Fruit fly (Drosophila melanogaster) whole organism, pupa: ENCODE results near the gene CG14968.

Source experiments
- CG32121 ChIP-seq: fragments of 200-800 bp; sonication (Bioruptor generic); IDR thresholded peaks from 2 replicates; pipeline ENCODE4 v1.3.6; 2022; ENCODE audit warnings: missing biosample characterization, missing genetic modification characterization
- CG34367 ChIP-seq: fragments of 200-800 bp; sonication (Bioruptor generic); optimal IDR thresholded peaks from 2 replicates; lab custom pipeline; 2018; ENCODE audit warnings: missing biosample characterization, mild to moderate bottlenecking, missing genetic modification characterization
- D1 ChIP-seq: fragments of 200-800 bp; sonication (Bioruptor generic); optimal IDR thresholded peaks from 2 replicates; lab custom pipeline; 2018; ENCODE audit warnings: missing biosample characterization, mild to moderate bottlenecking, missing genetic modification characterization, moderate library complexity
- EcR ChIP-seq: fragments of 200-800 bp; sonication (Bioruptor generic); optimal IDR thresholded peaks from 3 replicates; lab custom pipeline; 2019; ENCODE audit warnings: missing biosample characterization, missing genetic modification characterization, mild to moderate bottlenecking, moderate library complexity, missing genetic modification reagents
- Pif1A ChIP-seq: fragments of 200-800 bp; sonication (Bioruptor generic); optimal IDR thresholded peaks from 3 replicates; lab custom pipeline; 2016; ENCODE audit warnings: missing biosample characterization, missing genetic modification characterization
- gl ChIP-seq: fragments of 200-800 bp; sonication (Bioruptor generic); optimal IDR thresholded peaks from 2 replicates; lab custom pipeline; 2018; ENCODE audit warnings: missing biosample characterization, mild to moderate bottlenecking, missing genetic modification characterization
- rn ChIP-seq: fragments of 200-800 bp; sonication (Bioruptor generic); IDR thresholded peaks from 2 replicates; pipeline ENCODE4 v1.3.6; 2022; ENCODE audit warnings: missing biosample characterization, missing genetic modification characterization

dm6 chr3L:3304740-3305139, 1.8 kb upstream of the CG14968 start:
- TF ChIP-seq CG34367 (tag; lab: Kevin White, UChicago) (no peak), rn (GFP tag; lab: Robert Waterston, UW) (no peak), CG32121 (GFP tag; lab: Robert Waterston, UW) (no peak), D1 (tag; lab: Kevin White, UChicago) (no peak), EcR (GFP tag; lab: Kevin White, UChicago) (peak; percentile 85), Pif1A (GFP tag; lab: Kevin White, UChicago) (no peak), gl (tag; lab: Kevin White, UChicago) (no peak)
